Worm (Caenorhabditis elegans) whole organism, L3 larva: ENCODE data around the gene lhfp-4.

Experiments
- R02D3.7 ChIP-seq: fragments of 150-350 bp; optimal IDR thresholded peaks from 2 replicates; lab custom pipeline; 2014; ENCODE audit warnings: missing biosample characterization, missing genetic modification characterization
- ZK546.5 ChIP-seq: sonication (generic microtip); optimal IDR thresholded peaks from 2 replicates; lab custom pipeline; 2017; ENCODE audit warnings: missing biosample characterization, missing genetic modification characterization
- aly-2 ChIP-seq: fragments of 150-350 bp; optimal IDR thresholded peaks from 2 replicates; lab custom pipeline; 2014; ENCODE audit warnings: missing biosample characterization, missing genetic modification characterization
- ama-1 ChIP-seq: fragments of 150-350 bp; optimal IDR thresholded peaks from 2 replicates; lab custom pipeline; 2018
- ceh-16 ChIP-seq: sonication (generic microtip); optimal IDR thresholded peaks from 2 replicates; lab custom pipeline; 2017; ENCODE audit warnings: missing biosample characterization, missing genetic modification characterization
- ceh-28 ChIP-seq: fragments of 150-350 bp; optimal IDR thresholded peaks from 2 replicates; lab custom pipeline; 2014; ENCODE audit warnings: missing biosample characterization, missing genetic modification reagents, missing genetic modification characterization
- ceh-82 ChIP-seq: fragments of 150-350 bp; optimal IDR thresholded peaks from 2 replicates; lab custom pipeline; 2014; ENCODE audit warnings: missing biosample characterization, missing genetic modification characterization
- ceh-9 ChIP-seq: sonication (generic microtip); optimal IDR thresholded peaks from 2 replicates; lab custom pipeline; 2018; ENCODE audit warnings: missing biosample characterization, missing genetic modification characterization
- daf-12 ChIP-seq: fragments of 150-350 bp; optimal IDR thresholded peaks from 2 replicates; lab custom pipeline; 2014; ENCODE audit warnings: missing biosample characterization, missing genetic modification reagents, missing genetic modification characterization
- egl-27 ChIP-seq: sonication (generic microtip); optimal IDR thresholded peaks from 4 replicates; lab custom pipeline; 2017; ENCODE audit warnings: missing biosample characterization, missing genetic modification reagents, missing genetic modification characterization
- egl-5 ChIP-seq: fragments of 150-350 bp; optimal IDR thresholded peaks from 2 replicates; lab custom pipeline; 2017; ENCODE audit warnings: missing biosample characterization, missing genetic modification reagents, missing genetic modification characterization, inconsistent platforms
- elt-1 ChIP-seq: fragments of 150-350 bp; optimal IDR thresholded peaks from 2 replicates; lab custom pipeline; 2014; ENCODE audit warnings: missing biosample characterization, missing genetic modification characterization
- elt-2 ChIP-seq: sonication (generic microtip); optimal IDR thresholded peaks from 2 replicates; lab custom pipeline; 2016; ENCODE audit warnings: missing genetic modification reagents, mild to moderate bottlenecking, missing genetic modification characterization, missing compliant biosample characterization
- elt-3 ChIP-seq, 3 experiments: fragments of 150-350 bp in 1 of 3; sonication (generic microtip) in 2 of 3; optimal IDR thresholded peaks; 2 replicates in 2 of 3; 4 replicates in 1 of 3; lab custom pipeline; 2014 to 2017; ENCODE audit warnings: missing biosample characterization in 3 of 3, missing genetic modification characterization in 3 of 3
- eor-1 ChIP-seq, 2 experiments: fragments of 150-350 bp; optimal IDR thresholded peaks; 2 replicates each; lab custom pipeline; 2014 to 2018; ENCODE audit warnings: missing biosample characterization in 2 of 2, missing genetic modification characterization in 2 of 2
- fkh-10 ChIP-seq: sonication (generic microtip); optimal IDR thresholded peaks from 2 replicates; lab custom pipeline; 2017; ENCODE audit warnings: missing biosample characterization, missing genetic modification reagents, missing genetic modification characterization
- fkh-2 ChIP-seq: fragments of 150-350 bp; optimal IDR thresholded peaks from 2 replicates; lab custom pipeline; 2014; ENCODE audit warnings: missing biosample characterization, missing genetic modification reagents, missing genetic modification characterization
- fos-1 ChIP-seq: fragments of 150-350 bp; optimal IDR thresholded peaks from 2 replicates; lab custom pipeline; 2014; ENCODE audit warnings: missing biosample characterization, missing genetic modification characterization
- hmg-11 ChIP-seq: sonication (generic microtip); optimal IDR thresholded peaks from 2 replicates; lab custom pipeline; 2016; ENCODE audit warnings: missing genetic modification characterization, missing compliant biosample characterization
- jun-1 ChIP-seq: fragments of 150-350 bp; optimal IDR thresholded peaks from 2 replicates; lab custom pipeline; 2014; ENCODE audit warnings: missing biosample characterization, missing genetic modification reagents, missing genetic modification characterization
- lin-15B ChIP-seq: fragments of 150-350 bp; optimal IDR thresholded peaks from 2 replicates; lab custom pipeline; 2014; ENCODE audit warnings: missing biosample characterization, missing genetic modification characterization
- lin-39 ChIP-seq: fragments of 150-350 bp; optimal IDR thresholded peaks from 2 replicates; lab custom pipeline; 2018; ENCODE audit warnings: missing biosample characterization, missing genetic modification reagents, missing genetic modification characterization
- lsy-12 ChIP-seq: sonication (generic microtip); optimal IDR thresholded peaks from 2 replicates; lab custom pipeline; 2016; ENCODE audit warnings: mild to moderate bottlenecking, missing genetic modification characterization, missing compliant biosample characterization
- mdl-1 ChIP-seq: fragments of 150-350 bp; optimal IDR thresholded peaks from 2 replicates; lab custom pipeline; 2014; ENCODE audit warnings: missing biosample characterization, missing genetic modification characterization
- mml-1 ChIP-seq: fragments of 150-350 bp; sonication (generic microtip); optimal IDR thresholded peaks from 3 replicates; lab custom pipeline; 2014; ENCODE audit warnings: missing biosample characterization, missing genetic modification characterization
- nfya-1 ChIP-seq: sonication (generic microtip); optimal IDR thresholded peaks from 2 replicates; lab custom pipeline; 2017; ENCODE audit warnings: missing genetic modification characterization, mild to moderate bottlenecking, missing compliant biosample characterization, antibody characterized with exemption, moderate library complexity; ENCODE audit not compliant: insufficient read depth
- nhr-11 ChIP-seq: fragments of 150-350 bp; optimal IDR thresholded peaks from 2 replicates; lab custom pipeline; 2014; ENCODE audit warnings: missing biosample characterization, missing genetic modification characterization
- nhr-12 ChIP-seq: fragments of 150-350 bp; optimal IDR thresholded peaks from 2 replicates; lab custom pipeline; 2014; ENCODE audit warnings: missing biosample characterization, missing genetic modification characterization
- nhr-23 ChIP-seq: fragments of 150-350 bp; optimal IDR thresholded peaks from 2 replicates; lab custom pipeline; 2014; ENCODE audit warnings: missing biosample characterization, missing genetic modification reagents, missing genetic modification characterization
- nhr-237 ChIP-seq: fragments of 150-350 bp; optimal IDR thresholded peaks from 2 replicates; lab custom pipeline; 2014; ENCODE audit warnings: missing biosample characterization, missing genetic modification characterization
- nhr-25 ChIP-seq: sonication (generic microtip); optimal IDR thresholded peaks from 2 replicates; lab custom pipeline; 2017; ENCODE audit warnings: missing biosample characterization, missing genetic modification characterization
- nhr-28 ChIP-seq: fragments of 150-350 bp; optimal IDR thresholded peaks from 2 replicates; lab custom pipeline; 2014; ENCODE audit warnings: missing biosample characterization, missing genetic modification characterization
- nhr-43 ChIP-seq: sonication (generic microtip); optimal IDR thresholded peaks from 2 replicates; lab custom pipeline; 2016; ENCODE audit warnings: mild to moderate bottlenecking, missing genetic modification characterization, missing compliant biosample characterization; ENCODE audit not compliant: poor library complexity, severe bottlenecking
- nhr-67 ChIP-seq: fragments of 150-350 bp; optimal IDR thresholded peaks from 2 replicates; lab custom pipeline; 2014; ENCODE audit warnings: missing biosample characterization, missing genetic modification characterization
- nhr-76 ChIP-seq: fragments of 150-350 bp; sonication (generic microtip); optimal IDR thresholded peaks from 5 replicates; lab custom pipeline; 2014; ENCODE audit warnings: missing biosample characterization, missing genetic modification characterization
- nhr-77 ChIP-seq: fragments of 150-350 bp; optimal IDR thresholded peaks from 2 replicates; lab custom pipeline; 2014; ENCODE audit warnings: missing biosample characterization, missing genetic modification characterization
- pha-4 ChIP-seq: fragments of 150-350 bp; optimal IDR thresholded peaks from 2 replicates; lab custom pipeline; 2014; ENCODE audit warnings: missing biosample characterization, missing genetic modification reagents, missing genetic modification characterization
- pqm-1 ChIP-seq: fragments of 150-350 bp; optimal IDR thresholded peaks from 2 replicates; lab custom pipeline; 2017; ENCODE audit warnings: missing biosample characterization, missing genetic modification characterization, inconsistent platforms
- sea-2 ChIP-seq: fragments of 150-350 bp; sonication (generic microtip); optimal IDR thresholded peaks from 4 replicates; lab custom pipeline; 2014; ENCODE audit warnings: missing biosample characterization, missing genetic modification reagents, missing genetic modification characterization
- skn-1 ChIP-seq: fragments of 150-350 bp; optimal IDR thresholded peaks from 2 replicates; lab custom pipeline; 2014; ENCODE audit warnings: missing biosample characterization, missing genetic modification characterization
- snpc-4 ChIP-seq: fragments of 150-350 bp; optimal IDR thresholded peaks from 2 replicates; lab custom pipeline; 2014; ENCODE audit warnings: missing biosample characterization, missing genetic modification characterization
- tbx-2 ChIP-seq: sonication (generic microtip); optimal IDR thresholded peaks from 2 replicates; lab custom pipeline; 2016; ENCODE audit warnings: mild to moderate bottlenecking, missing genetic modification characterization, missing compliant biosample characterization
- unc-39 ChIP-seq: sonication (generic microtip); optimal IDR thresholded peaks from 4 replicates; lab custom pipeline; 2017; ENCODE audit warnings: missing biosample characterization, missing genetic modification characterization
- unc-62 ChIP-seq: fragments of 150-350 bp; sonication (generic microtip); optimal IDR thresholded peaks from 4 replicates; lab custom pipeline; 2014; ENCODE audit warnings: missing biosample characterization, missing genetic modification reagents, missing genetic modification characterization
- zag-1 ChIP-seq: fragments of 150-350 bp; optimal IDR thresholded peaks from 2 replicates; lab custom pipeline; 2014; ENCODE audit warnings: missing biosample characterization, missing genetic modification characterization
- ztf-11 ChIP-seq: fragments of 150-350 bp; optimal IDR thresholded peaks from 2 replicates; lab custom pipeline; 2014; ENCODE audit warnings: missing biosample characterization, missing genetic modification characterization
- ztf-4 ChIP-seq: fragments of 150-350 bp; optimal IDR thresholded peaks from 2 replicates; lab custom pipeline; 2014; ENCODE audit warnings: missing biosample characterization, missing genetic modification characterization

The lhfp-4 gene

ce11 chrIV:17277459-17278173 is 2.2 kb downstream of the lhfp-4 start:
- TF ChIP-seq ama-1 (lab: Kevin White, UChicago) (peak; percentile 10), elt-2 (tag; lab: Kevin White, UChicago) (no peak)

- peak; percentile 88 for TF ChIP-seq lin-15B (tag; lab: Kevin White, UChicago)
- peak; percentile 50 for TF ChIP-seq nhr-237
- TF ChIP-seq pha-4: peak; percentile 96
- no peak for TF ChIP-seq ceh-9
- TF ChIP-seq nhr-23 (tag; lab: Kevin White, UChicago): peak; percentile 98
- TF ChIP-seq unc-39 (tag; lab: Kevin White, UChicago): no peak
- peak; percentile 89 for TF ChIP-seq ceh-28 (tag; lab: Kevin White, UChicago)
- peak; percentile 92 for TF ChIP-seq pqm-1 (tag; lab: Kevin White, UChicago)
- TF ChIP-seq daf-12 (tag; lab: Kevin White, UChicago): peak; percentile 68
- TF ChIP-seq ztf-4 (tag; lab: Kevin White, UChicago): peak; percentile 86
- TF ChIP-seq tbx-2 (tag; lab: Kevin White, UChicago): peak; percentile 93
- peak; percentile 37 for TF ChIP-seq sea-2 (GFP tag; lab: Kevin White, UChicago)
- TF ChIP-seq mml-1 (tag; lab: Kevin White, UChicago): no peak
- peak; percentile 49 for TF ChIP-seq ZK546.5 (tag; lab: Kevin White, UChicago)
- TF ChIP-seq egl-27 (tag; lab: Kevin White, UChicago): peak; percentile 64
- peak; percentile 73 for TF ChIP-seq nhr-76
- TF ChIP-seq nhr-11 (tag; lab: Kevin White, UChicago): peak; percentile 98
- peak; percentile 100 for TF ChIP-seq fkh-10
- peak; percentile 78 for TF ChIP-seq snpc-4 (tag; lab: Kevin White, UChicago)
- TF ChIP-seq nhr-25 (tag; lab: Kevin White, UChicago): peak; percentile 89
- peak; percentile 90 for TF ChIP-seq hmg-11 (tag; lab: Kevin White, UChicago)
- peak; percentile 76 for TF ChIP-seq nhr-43 (tag; lab: Kevin White, UChicago)
- peak; percentile 86 for TF ChIP-seq skn-1 (tag; lab: Kevin White, UChicago)
- TF ChIP-seq lsy-12 (tag; lab: Kevin White, UChicago): peak; percentile 100
- peak; percentile 91 for TF ChIP-seq fos-1 (tag; lab: Kevin White, UChicago)
- peak in 1 of 3 experiments; percentile 87 for TF ChIP-seq elt-3 (tag; optimal IDR thresholded peaks at IDR 0.05; lab: Kevin White, UChicago)
- peak; percentile 97 for TF ChIP-seq egl-5 (tag; lab: Kevin White, UChicago)
- peak; percentile 94 for TF ChIP-seq nfya-1
- peak; percentile 87 for TF ChIP-seq ama-1 (lab: Kevin White, UChicago)
- TF ChIP-seq nhr-77 (tag; lab: Kevin White, UChicago): peak; percentile 86
- peak; percentile 22 for TF ChIP-seq nhr-67 (tag; lab: Kevin White, UChicago)
- TF ChIP-seq elt-1 (tag; lab: Kevin White, UChicago): peak; percentile 42
- TF ChIP-seq lin-39 (tag; lab: Kevin White, UChicago): peak; percentile 91
- TF ChIP-seq fkh-2 (tag; lab: Kevin White, UChicago): no peak
- peak; percentile 97 for TF ChIP-seq jun-1 (tag; lab: Kevin White, UChicago)
- TF ChIP-seq R02D3.7 (tag; lab: Kevin White, UChicago): peak; percentile 80
- TF ChIP-seq zag-1 (tag; lab: Kevin White, UChicago): peak; percentile 34
- TF ChIP-seq nhr-28 (tag; lab: Kevin White, UChicago): no peak
- TF ChIP-seq mdl-1 (tag; lab: Kevin White, UChicago): peak; percentile 31
- peak; percentile 88 for TF ChIP-seq ceh-82 (tag; lab: Kevin White, UChicago)
- peak; percentile 79 to 89 for TF ChIP-seq eor-1 (tag; optimal IDR thresholded peaks at IDR 0.05; lab: Kevin White, UChicago)
- TF ChIP-seq unc-62: peak; percentile 81
- TF ChIP-seq ceh-16: peak; percentile 3
- no peak for TF ChIP-seq ztf-11 (tag; lab: Kevin White, UChicago)
- TF ChIP-seq aly-2 (tag; lab: Kevin White, UChicago): no peak
- peak; percentile 83 for TF ChIP-seq elt-2 (tag; lab: Kevin White, UChicago)
- TF ChIP-seq nhr-12 (tag; lab: Kevin White, UChicago): no peak
Observed at ce11 chrIV:17278363-17278762, 3.0 kb downstream of the lhfp-4 start.
